Fruit fly (Drosophila melanogaster): ENCODE results near the gene eIF5B.

Gene eIF5B

DNA sequence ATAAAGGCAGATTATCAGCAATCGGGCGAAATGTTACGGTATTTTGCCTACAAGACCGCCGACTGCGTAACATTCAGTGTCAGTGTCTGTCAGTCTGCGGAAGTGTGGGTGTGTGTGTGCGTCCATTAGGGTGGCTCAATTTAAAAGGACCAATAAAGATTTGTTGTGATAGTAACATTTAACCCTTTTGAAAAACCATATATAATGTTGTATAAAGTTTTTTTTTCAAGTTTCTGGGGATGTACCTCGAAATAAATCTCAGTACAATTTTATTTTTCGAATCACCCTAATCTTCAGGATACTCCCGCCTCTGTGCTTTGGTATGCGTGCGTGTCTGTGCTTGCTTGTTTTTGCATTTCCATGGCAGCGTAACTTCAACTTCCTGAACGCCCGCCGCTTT, 12.0 kb upstream of the eIF5B start (continued):
- TF ChIP-seq Hmx (GFP tag; optimal IDR thresholded peaks at IDR 0.05): no peak
- no peak for TF ChIP-seq stwl (tag; optimal IDR thresholded peaks at IDR 0.05)
- peak; percentile 62 for TF ChIP-seq CG31224 (GFP tag; IDR thresholded peaks at IDR 0.05)
- TF ChIP-seq nau (GFP tag; optimal IDR thresholded peaks at IDR 0.05): peak; percentile 63
- peak; percentile 75 for TF ChIP-seq org-1 (GFP tag; optimal IDR thresholded peaks at IDR 0.05)
- TF ChIP-seq phol (tag; optimal IDR thresholded peaks at IDR 0.05): peak; percentile 43
- TF ChIP-seq vvl (GFP tag; IDR thresholded peaks at IDR 0.05): peak; percentile 82
- peak; percentile 22 for TF ChIP-seq repo (GFP tag; optimal IDR thresholded peaks at IDR 0.05)
- peak; percentile 50; the same call in 1 of the 2 replicates for TF ChIP-seq Taf1 (GFP tag; IDR thresholded peaks at IDR 0.05)
- TF ChIP-seq insv (GFP tag; optimal IDR thresholded peaks at IDR 0.05): peak in 1 of 2 experiments; percentile 9
- peak; percentile 29 for TF ChIP-seq CG4854 (GFP tag; optimal IDR thresholded peaks at IDR 0.05)
- TF ChIP-seq CG2889 (GFP tag; IDR thresholded peaks at IDR 0.05): peak; percentile 63; the same call in 1 of the 3 replicates
- no peak for TF ChIP-seq emc (GFP tag; optimal IDR thresholded peaks at IDR 0.05)
- TF ChIP-seq br (optimal IDR thresholded peaks at IDR 0.05): no peak
- no peak for TF ChIP-seq CG6272 (GFP tag; IDR thresholded peaks at IDR 0.05)
- TF ChIP-seq CG6683 (GFP tag; optimal IDR thresholded peaks at IDR 0.05): peak; percentile 82
- TF ChIP-seq CG3407 (GFP tag; optimal IDR thresholded peaks at IDR 0.05): peak; percentile 20
- no peak for TF ChIP-seq CG15479 (GFP tag; optimal IDR thresholded peaks at IDR 0.05)
- TF ChIP-seq lov (optimal IDR thresholded peaks at IDR 0.05): no peak
- TF ChIP-seq lov (GFP tag; IDR thresholded peaks at IDR 0.05): peak; percentile 68; the same call in 1 of the 3 replicates
- TF ChIP-seq CG9876 (GFP tag; optimal IDR thresholded peaks at IDR 0.05): no peak
- TF ChIP-seq tap (tag; optimal IDR thresholded peaks at IDR 0.05): peak; percentile 41
- TF ChIP-seq Stat92E (GFP tag; optimal IDR thresholded peaks at IDR 0.05): no peak
- peak; percentile 47 for TF ChIP-seq CG1529 (GFP tag; optimal IDR thresholded peaks at IDR 0.05)
- TF ChIP-seq CG11504 (tag; optimal IDR thresholded peaks at IDR 0.05): peak; percentile 78
- peak; percentile 19 for TF ChIP-seq CG14965 (GFP tag; optimal IDR thresholded peaks at IDR 0.05; ENCODE audit: borderline replicate concordance)
- TF ChIP-seq ap (GFP tag; IDR thresholded peaks at IDR 0.05): peak; percentile 53; the same call in 1 of the 2 replicates
- TF ChIP-seq CG3163 (GFP tag; optimal IDR thresholded peaks at IDR 0.05): no peak
- no peak for TF ChIP-seq MESR4 (GFP tag; optimal IDR thresholded peaks at IDR 0.05)
- no peak for TF ChIP-seq croc (GFP tag; conservative IDR thresholded peaks at IDR 0.05)
- TF ChIP-seq CG1024 (GFP tag; IDR thresholded peaks at IDR 0.05): 0 out of 2 replicates have a peak, but pooled peaks have one; percentile 45
- TF ChIP-seq Doc2 (GFP tag; IDR thresholded peaks at IDR 0.05): no peak
- peak; percentile 55 to 80 for TF ChIP-seq Hr51 (GFP tag; optimal IDR thresholded peaks at IDR 0.05)
- TF ChIP-seq CG14441 (GFP tag; IDR thresholded peaks at IDR 0.05): peak; percentile 55; the same call in 1 of the 2 replicates
- TF ChIP-seq CG12942 (GFP tag; optimal IDR thresholded peaks at IDR 0.05): peak; percentile 13
- peak; percentile 97 for TF ChIP-seq CG18599 (GFP tag; optimal IDR thresholded peaks at IDR 0.05)
- TF ChIP-seq usp (GFP tag; optimal IDR thresholded peaks at IDR 0.05): no peak
- TF ChIP-seq bab2 (GFP tag; optimal IDR thresholded peaks at IDR 0.05): peak; percentile 44
- no peak for TF ChIP-seq CG11093 (GFP tag; IDR thresholded peaks at IDR 0.05)
- peak; percentile 44 for TF ChIP-seq Dad (GFP tag; optimal IDR thresholded peaks at IDR 0.05)
- TF ChIP-seq mld (GFP tag; IDR thresholded peaks at IDR 0.05; ENCODE audit: partially characterized antibody): no peak
- peak; percentile 23 for TF ChIP-seq YL-1 (GFP tag; optimal IDR thresholded peaks at IDR 0.05)
- peak; percentile 42 for TF ChIP-seq pb (GFP tag; optimal IDR thresholded peaks at IDR 0.05)
- no peak for TF ChIP-seq Vsx1 (GFP tag; optimal IDR thresholded peaks at IDR 0.05)
- no peak for TF ChIP-seq CG6175 (GFP tag; IDR thresholded peaks at IDR 0.05)
- peak; percentile 54 for TF ChIP-seq CG10267 (tag; optimal IDR thresholded peaks at IDR 0.05)
- TF ChIP-seq Doc3 (GFP tag; IDR thresholded peaks at IDR 0.05; ENCODE audit: partially characterized antibody): no peak
- TF ChIP-seq Ptx1 (GFP tag; IDR thresholded peaks at IDR 0.05): peak; percentile 58
- no peak for TF ChIP-seq CG12236 (GFP tag; optimal IDR thresholded peaks at IDR 0.05)
- no peak for TF ChIP-seq CG17912 (GFP tag; optimal IDR thresholded peaks at IDR 0.05)
- TF ChIP-seq CG33213 (GFP tag; optimal IDR thresholded peaks at IDR 0.05): peak; percentile 0
